Worm (Caenorhabditis elegans) whole organism, late embryonic: ENCODE data around the gene K10D11.7.

Experiments
- elt-2 ChIP-seq: sonication (generic microtip); optimal IDR thresholded peaks from 2 replicates; lab custom pipeline; 2016; ENCODE audit warnings: missing genetic modification reagents, missing genetic modification characterization, missing compliant biosample characterization
- lin-11 ChIP-seq: fragments of 200-800 bp; sonication (Bioruptor generic); optimal IDR thresholded peaks from 2 replicates; lab custom pipeline; 2018; ENCODE audit warnings: mild to moderate bottlenecking, missing genetic modification characterization, missing compliant biosample characterization
- odd-2 ChIP-seq: sonication (generic microtip); optimal IDR thresholded peaks from 2 replicates; lab custom pipeline; 2017; ENCODE audit warnings: antibody characterized with exemption, mild to moderate bottlenecking, missing genetic modification characterization, missing compliant biosample characterization
- pag-3 ChIP-seq: sonication (generic microtip); optimal IDR thresholded peaks from 2 replicates; lab custom pipeline; 2016; ENCODE audit warnings: missing compliant biosample characterization, missing genetic modification characterization, borderline replicate concordance
- tbx-2 ChIP-seq: sonication (generic microtip); optimal IDR thresholded peaks from 2 replicates; lab custom pipeline; 2016; ENCODE audit warnings: missing genetic modification characterization, missing compliant biosample characterization

- TF ChIP-seq lin-11 (tag; lab: Kevin White, UChicago): no peak
- no peak for TF ChIP-seq pag-3 (tag; lab: Kevin White, UChicago)
- TF ChIP-seq tbx-2: no peak
- no peak for TF ChIP-seq odd-2
- no peak for TF ChIP-seq elt-2
These were observed 30.7 kb downstream of the K10D11.7 start, which contains the start of gene dod-22 for ce11 chrIV:12965074-12965473.
